Worm (Caenorhabditis elegans): ENCODE data around the gene K10H10.13.

Gene K10H10.13

ce11 chrII:14511189-14511588 lies at the start of gene K10H10.13:
Gene K10H10.13, minus strand, starts transcription at chrII:14511289.
- TF ChIP-seq ham-2 (GFP tag; optimal IDR thresholded peaks at IDR 0.05) (no peak), ztf-11 (tag; optimal IDR thresholded peaks at IDR 0.05) (no peak), elt-1 (tag; optimal IDR thresholded peaks at IDR 0.05; ENCODE audit: borderline replicate concordance, insufficient read depth) (no peak), blmp-1 (tag; optimal IDR thresholded peaks at IDR 0.05) (no peak), mab-5 (tag; optimal IDR thresholded peaks at IDR 0.05) (no peak), M03D4.4 (tag; optimal IDR thresholded peaks at IDR 0.05) (no peak), drap-1 (GFP tag; optimal IDR thresholded peaks at IDR 0.05) (no peak), ceh-83 (GFP tag; optimal IDR thresholded peaks at IDR 0.05) (no peak), ces-1 (GFP tag; optimal IDR thresholded peaks at IDR 0.05) (no peak)

ce11 chrII:14555019-14555418 lies 43.9 kb upstream of the K10H10.13 start:
- no peak for TF ChIP-seq unc-39 (tag; optimal IDR thresholded peaks at IDR 0.05)
- TF ChIP-seq ces-1 (GFP tag; optimal IDR thresholded peaks at IDR 0.05): peak; percentile 30

ce11 chrII:14550613-14551012 lies 39.5 kb upstream of the K10H10.13 start, which contains the start of gene nlp-41:
Gene nlp-41, plus strand, starts transcription at chrII:14550913.
- no peak for TF ChIP-seq mep-1 (tag; optimal IDR thresholded peaks at IDR 0.05)
- TF ChIP-seq hlh-1 (tag; optimal IDR thresholded peaks at IDR 0.05): no peak
- TF ChIP-seq lin-32 (GFP tag; optimal IDR thresholded peaks at IDR 0.05): no peak
- no peak for TF ChIP-seq unc-62 (GFP tag; optimal IDR thresholded peaks at IDR 0.05)
- no peak for TF ChIP-seq elt-1 (tag; optimal IDR thresholded peaks at IDR 0.05; ENCODE audit: borderline replicate concordance, insufficient read depth)
- no peak for TF ChIP-seq nhr-28 (tag; optimal IDR thresholded peaks at IDR 0.05)
- TF ChIP-seq unc-39 (tag; optimal IDR thresholded peaks at IDR 0.05): no peak
- TF ChIP-seq tbx-8 (GFP tag; optimal IDR thresholded peaks at IDR 0.05): no peak
- TF ChIP-seq ceh-39 (tag; optimal IDR thresholded peaks at IDR 0.05): no peak
- TF ChIP-seq flh-1 (GFP tag; optimal IDR thresholded peaks at IDR 0.05): no peak
- TF ChIP-seq drap-1 (GFP tag; optimal IDR thresholded peaks at IDR 0.05): no peak
- TF ChIP-seq sem-2 (GFP tag; optimal IDR thresholded peaks at IDR 0.05): no peak
- no peak for TF ChIP-seq ham-2 (GFP tag; optimal IDR thresholded peaks at IDR 0.05)
- TF ChIP-seq blmp-1 (tag; optimal IDR thresholded peaks at IDR 0.05): no peak

ce11 chrII:14548691-14549090 lies 37.6 kb upstream of the K10H10.13 start, which contains the start of gene gcy-29:
Gene gcy-29, minus strand, starts transcription at chrII:14548791.
- TF ChIP-seq lin-13 (tag; optimal IDR thresholded peaks at IDR 0.05): no peak
- TF ChIP-seq nhr-76 (tag; optimal IDR thresholded peaks at IDR 0.05): no peak
- TF ChIP-seq nhr-28 (tag; optimal IDR thresholded peaks at IDR 0.05): no peak
- TF ChIP-seq ces-1 (GFP tag; optimal IDR thresholded peaks at IDR 0.05): no peak
- no peak for TF ChIP-seq mls-2 (tag; optimal IDR thresholded peaks at IDR 0.05)
- no peak for TF ChIP-seq bed-3 (GFP tag; optimal IDR thresholded peaks at IDR 0.05)
- no peak for TF ChIP-seq sptf-1 (tag; optimal IDR thresholded peaks at IDR 0.05)
- no peak for TF ChIP-seq lsy-2 (tag; optimal IDR thresholded peaks at IDR 0.05)
- TF ChIP-seq snpc-4 (tag; optimal IDR thresholded peaks at IDR 0.05): no peak
- TF ChIP-seq sem-2 (GFP tag; optimal IDR thresholded peaks at IDR 0.05): no peak
- TF ChIP-seq M03D4.4 (tag; optimal IDR thresholded peaks at IDR 0.05): no peak

- TF ChIP-seq hlh-1 (tag; optimal IDR thresholded peaks at IDR 0.05) (no peak), nhr-237 (tag; optimal IDR thresholded peaks at IDR 0.05) (no peak), ces-1 (GFP tag; optimal IDR thresholded peaks at IDR 0.05) (no peak), M03D4.4 (tag; optimal IDR thresholded peaks at IDR 0.05) (no peak), sptf-1 (tag; optimal IDR thresholded peaks at IDR 0.05) (no peak), unc-39 (tag; optimal IDR thresholded peaks at IDR 0.05) (no peak), snpc-4 (tag; optimal IDR thresholded peaks at IDR 0.05) (no peak), ceh-43 (GFP tag; optimal IDR thresholded peaks at IDR 0.05) (no peak), ceh-39 (tag; optimal IDR thresholded peaks at IDR 0.05) (no peak), nhr-2 (tag; optimal IDR thresholded peaks at IDR 0.05) (no peak), cnd-1 (tag; optimal IDR thresholded peaks at IDR 0.05) (no peak), ztf-11 (tag; optimal IDR thresholded peaks at IDR 0.05) (no peak), nhr-28 (tag; optimal IDR thresholded peaks at IDR 0.05) (no peak), lin-32 (GFP tag; optimal IDR thresholded peaks at IDR 0.05) (no peak), elt-3 (tag; optimal IDR thresholded peaks at IDR 0.05) (no peak)
Measured at ce11 chrII:14540551-14540950, 29.5 kb upstream of the K10H10.13 start.
